Fruit fly (Drosophila melanogaster) whole organism, embryonic: ENCODE data around the gene APC4.

ENCODE experiments used
- ATbp ChIP-seq: fragments of 200-800 bp; sonication (Bioruptor generic); optimal IDR thresholded peaks from 2 replicates; lab custom pipeline; 2017; ENCODE audit warnings: missing biosample characterization, mild to moderate bottlenecking, missing genetic modification characterization, missing genetic modification reagents
- Atf-2 ChIP-seq: fragments of 200-800 bp; sonication (Bioruptor generic); optimal IDR thresholded peaks from 2 replicates; lab custom pipeline; 2016; ENCODE audit warnings: missing biosample characterization, missing genetic modification characterization
- Awh ChIP-seq: fragments of 200-800 bp; sonication (Bioruptor generic); IDR thresholded peaks from 2 replicates; pipeline ENCODE4, ENCODE4 v1.3.6; 2022; ENCODE audit warnings: missing biosample characterization, missing genetic modification characterization
- Bgb ChIP-seq: fragments of 200-800 bp; sonication (Bioruptor generic); IDR thresholded peaks from 2 replicates; pipeline ENCODE4 v1.3.6; 2022; ENCODE audit warnings: missing biosample characterization, missing genetic modification characterization; ENCODE audit not compliant: partially characterized antibody
- CG10274 ChIP-seq: fragments of 200-800 bp; sonication (Bioruptor generic); optimal IDR thresholded peaks from 3 replicates; lab custom pipeline; 2017; ENCODE audit warnings: missing biosample characterization, mild to moderate bottlenecking, missing genetic modification characterization
- CG13123 ChIP-seq: fragments of 200-800 bp; sonication (Bioruptor generic); optimal IDR thresholded peaks from 2 replicates; lab custom pipeline; 2016; ENCODE audit warnings: missing biosample characterization, missing genetic modification characterization
- CG14667 ChIP-seq: fragments of 200-800 bp; sonication (Bioruptor generic); IDR thresholded peaks from 2 replicates; pipeline ENCODE4 v1.3.6; 2022; ENCODE audit warnings: missing biosample characterization, missing genetic modification characterization
- CG15696 ChIP-seq: fragments of 200-800 bp; sonication (Bioruptor generic); optimal IDR thresholded peaks from 2 replicates; lab custom pipeline; 2019; ENCODE audit warnings: missing biosample characterization, mild to moderate bottlenecking, missing genetic modification characterization, moderate library complexity
- CG17359 ChIP-seq: fragments of 200-800 bp; sonication (Bioruptor generic); optimal IDR thresholded peaks from 3 replicates; lab custom pipeline; 2018; ENCODE audit warnings: missing biosample characterization, mild to moderate bottlenecking, missing genetic modification characterization, moderate library complexity
- CG17829 ChIP-seq: fragments of 200-800 bp; optimal IDR thresholded peaks from 2 replicates; lab custom pipeline; 2019; ENCODE audit warnings: missing biosample characterization, mild to moderate bottlenecking, missing genetic modification characterization, moderate library complexity
- CG18262 ChIP-seq: fragments of 200-800 bp; optimal IDR thresholded peaks from 3 replicates; lab custom pipeline; 2019; ENCODE audit warnings: missing biosample characterization, mild to moderate bottlenecking, missing genetic modification characterization, moderate library complexity
- CG2120 ChIP-seq: fragments of 200-800 bp; sonication (Bioruptor generic); optimal IDR thresholded peaks from 3 replicates; lab custom pipeline; 2016; ENCODE audit warnings: missing biosample characterization, missing genetic modification characterization
- CG2129 ChIP-seq: fragments of 200-800 bp; sonication (Bioruptor generic); IDR thresholded peaks from 2 replicates; pipeline ENCODE4 v1.3.6; 2022; ENCODE audit warnings: missing biosample characterization, missing genetic modification characterization; ENCODE audit not compliant: partially characterized antibody
- CG2202 ChIP-seq: fragments of 200-800 bp; sonication (Bioruptor generic); optimal IDR thresholded peaks from 2 replicates; lab custom pipeline; 2018; ENCODE audit warnings: missing biosample characterization, mild to moderate bottlenecking, missing genetic modification characterization
- CG34224 ChIP-seq: fragments of 200-800 bp; sonication (Bioruptor generic); IDR thresholded peaks from 3 replicates; pipeline ENCODE4 v1.3.6; 2022; ENCODE audit warnings: missing biosample characterization, missing genetic modification characterization; ENCODE audit not compliant: partially characterized antibody
- CG34376 ChIP-seq: fragments of 200-800 bp; sonication (Bioruptor generic); optimal IDR thresholded peaks from 2 replicates; lab custom pipeline; 2018; ENCODE audit warnings: missing biosample characterization, mild to moderate bottlenecking, missing genetic modification characterization
- CG4707 ChIP-seq: fragments of 200-800 bp; sonication (Bioruptor generic); optimal IDR thresholded peaks from 2 replicates; lab custom pipeline; 2018; ENCODE audit warnings: missing biosample characterization, mild to moderate bottlenecking, missing genetic modification characterization, moderate library complexity
- CG6654 ChIP-seq: fragments of 200-800 bp; sonication (Bioruptor generic); optimal IDR thresholded peaks from 2 replicates; lab custom pipeline; 2017; ENCODE audit warnings: missing biosample characterization, mild to moderate bottlenecking, missing genetic modification characterization
- CG6689 ChIP-seq: fragments of 200-800 bp; sonication (Bioruptor generic); IDR thresholded peaks from 2 replicates; pipeline ENCODE4 v1.3.6; 2022; ENCODE audit warnings: missing biosample characterization, missing genetic modification characterization
- CG6791 ChIP-seq: fragments of 200-800 bp; sonication (Bioruptor generic); IDR thresholded peaks from 3 replicates; pipeline ENCODE4 v1.3.6; 2022; ENCODE audit warnings: missing biosample characterization, missing genetic modification characterization; ENCODE audit not compliant: partially characterized antibody
- Drgx ChIP-seq: fragments of 200-800 bp; sonication (Bioruptor generic); IDR thresholded peaks from 2 replicates; pipeline ENCODE4 v1.3.6; 2022; ENCODE audit warnings: missing biosample characterization, missing genetic modification characterization
- ERR ChIP-seq: fragments of 200-800 bp; sonication (Bioruptor generic); optimal IDR thresholded peaks from 2 replicates; lab custom pipeline; 2016; ENCODE audit warnings: missing biosample characterization, missing genetic modification characterization
- Ets65A ChIP-seq: fragments of 200-800 bp; sonication (Bioruptor generic); peaks from one replicate; lab custom pipeline; 2016; ENCODE audit warnings: missing biosample characterization, missing genetic modification characterization
- Hr39 ChIP-seq: fragments of >200 bp; optimal IDR thresholded peaks from 2 replicates; lab custom pipeline; 2017
- Hsf ChIP-seq: fragments of 200-800 bp; sonication (Bioruptor generic); optimal IDR thresholded peaks from 3 replicates; lab custom pipeline; 2016; ENCODE audit warnings: missing biosample characterization, missing genetic modification characterization
- Lhr ChIP-seq: fragments of 200-800 bp; sonication (Bioruptor generic); optimal IDR thresholded peaks from 3 replicates; lab custom pipeline; 2017; ENCODE audit warnings: mild to moderate bottlenecking, missing biosample characterization, missing genetic modification reagents, missing genetic modification characterization
- Lpt ChIP-seq: fragments of >200 bp; optimal IDR thresholded peaks from 2 replicates; lab custom pipeline; 2018; ENCODE audit warnings: missing biosample characterization, missing genetic modification characterization
- Meics ChIP-seq: fragments of 200-800 bp; sonication (Bioruptor generic); optimal IDR thresholded peaks from 2 replicates; lab custom pipeline; 2017; ENCODE audit warnings: missing biosample characterization, mild to moderate bottlenecking, missing genetic modification characterization
- Mes4 ChIP-seq: fragments of 200-800 bp; sonication (Bioruptor generic); optimal IDR thresholded peaks from 2 replicates; lab custom pipeline; 2016; ENCODE audit warnings: missing biosample characterization, missing genetic modification characterization
- NK7.1 ChIP-seq: fragments of 200-800 bp; sonication (Bioruptor generic); optimal IDR thresholded peaks from 3 replicates; lab custom pipeline; 2016; ENCODE audit warnings: missing biosample characterization, missing genetic modification characterization
- Oaz ChIP-seq: fragments of 200-800 bp; sonication (Bioruptor generic); IDR thresholded peaks from 2 replicates; pipeline ENCODE4 v1.3.6; 2022; ENCODE audit warnings: missing biosample characterization, missing genetic modification characterization
- Ssrp ChIP-seq: fragments of 200-800 bp; sonication (Bioruptor generic); optimal IDR thresholded peaks from 2 replicates; lab custom pipeline; 2018; ENCODE audit warnings: missing biosample characterization, mild to moderate bottlenecking, missing genetic modification characterization, moderate library complexity
- Vsx1 ChIP-seq: fragments of 200-800 bp; sonication (Bioruptor generic); optimal IDR thresholded peaks from 2 replicates; lab custom pipeline; 2017; ENCODE audit warnings: missing biosample characterization, mild to moderate bottlenecking, missing genetic modification characterization, missing genetic modification reagents
- Xbp1 ChIP-seq: fragments of 200-800 bp; sonication (Bioruptor generic); optimal IDR thresholded peaks from 3 replicates; lab custom pipeline; 2016; ENCODE audit warnings: missing biosample characterization, mild to moderate bottlenecking, missing genetic modification characterization
- az2 ChIP-seq: fragments of 200-800 bp; sonication (Bioruptor generic); optimal IDR thresholded peaks from 3 replicates; lab custom pipeline; 2016; ENCODE audit warnings: missing biosample characterization, missing genetic modification characterization
- chinmo ChIP-seq: fragments of 200-800 bp; sonication (Bioruptor generic); IDR thresholded peaks from 4 replicates; pipeline ENCODE4 v1.3.6; 2022; ENCODE audit warnings: missing biosample characterization, missing genetic modification characterization; ENCODE audit not compliant: partially characterized antibody
- dmrt99B ChIP-seq: fragments of 200-800 bp; sonication (Bioruptor generic); optimal IDR thresholded peaks from 2 replicates; lab custom pipeline; 2018; ENCODE audit warnings: missing biosample characterization, mild to moderate bottlenecking, missing genetic modification characterization, moderate library complexity
- hkb ChIP-seq, 2 experiments: fragments of 200-800 bp in 1 of 2; fragments of >200 bp in 1 of 2; sonication (Bioruptor generic) in 1 of 2; IDR thresholded peaks in 1 of 2; optimal IDR thresholded peaks in 1 of 2; 2 replicates each; pipeline versions ENCODE4 v1.3.6 to Lab custom; 2017 to 2022; ENCODE audit warnings: missing biosample characterization in 1 of 2, missing genetic modification characterization in 1 of 2
- lilli ChIP-seq: fragments of 200-800 bp; sonication (Bioruptor generic); optimal IDR thresholded peaks from 3 replicates; lab custom pipeline; 2016; ENCODE audit warnings: missing biosample characterization, missing genetic modification characterization
- onecut ChIP-seq: fragments of 200-800 bp; sonication (Bioruptor generic); IDR thresholded peaks from 2 replicates; pipeline ENCODE4 v1.3.6; 2022; ENCODE audit warnings: missing biosample characterization, missing genetic modification characterization
- pum ChIP-seq: fragments of 200-800 bp; sonication (Bioruptor generic); optimal IDR thresholded peaks from 2 replicates; lab custom pipeline; 2016; ENCODE audit warnings: missing biosample characterization, missing genetic modification characterization
- pzg ChIP-seq: fragments of 200-800 bp; sonication (Bioruptor generic); optimal IDR thresholded peaks from 3 replicates; lab custom pipeline; 2018; ENCODE audit warnings: missing biosample characterization, mild to moderate bottlenecking, missing genetic modification characterization, moderate library complexity
- run ChIP-seq: fragments of 200-800 bp; sonication (Bioruptor generic); optimal IDR thresholded peaks from 3 replicates; lab custom pipeline; 2018; ENCODE audit warnings: missing biosample characterization, mild to moderate bottlenecking, missing genetic modification characterization
- slbo ChIP-seq: fragments of 200-800 bp; sonication (Bioruptor generic); IDR thresholded peaks from 2 replicates; pipeline ENCODE4 v1.3.6; 2022; ENCODE audit warnings: missing biosample characterization, missing genetic modification characterization
- tin ChIP-seq: fragments of 200-800 bp; sonication (Bioruptor generic); optimal IDR thresholded peaks from 3 replicates; lab custom pipeline; 2016; ENCODE audit warnings: missing biosample characterization, missing genetic modification characterization
- trem ChIP-seq: fragments of 200-800 bp; optimal IDR thresholded peaks from 3 replicates; lab custom pipeline; 2019; ENCODE audit warnings: missing biosample characterization, mild to moderate bottlenecking, missing genetic modification characterization, moderate library complexity
- zen2 ChIP-seq: fragments of 200-800 bp; sonication (Bioruptor generic); IDR thresholded peaks from 3 replicates; pipeline ENCODE4 v1.3.6; 2022; ENCODE audit warnings: missing biosample characterization, missing genetic modification characterization; ENCODE audit not compliant: partially characterized antibody
- zfh1 ChIP-seq: fragments of 200-800 bp; sonication (Bioruptor generic); IDR thresholded peaks from 3 replicates; pipeline ENCODE4 v1.3.6; 2022; ENCODE audit warnings: missing biosample characterization, missing genetic modification characterization

Gene APC4

dm6 chrX:9120828-9121754 lies 38.4 kb downstream of the APC4 start (continued):
- peak; percentile 13 for TF ChIP-seq CG10274
- TF ChIP-seq ATbp, result peak; percentile 27
- peak; percentile 45 for TF ChIP-seq Xbp1 (GFP tag; lab: Kevin White, UChicago)
- TF ChIP-seq trem, result peak; percentile 1
- peak; percentile 17 for TF ChIP-seq Atf-2 (GFP tag; lab: Kevin White, UChicago)
- TF ChIP-seq run (tag; lab: Kevin White, UChicago), result no peak
- TF ChIP-seq CG34224 (GFP tag; lab: Robert Waterston, UW), result no peak
- TF ChIP-seq az2 (GFP tag; lab: Kevin White, UChicago), result peak; percentile 20
- peak; percentile 77 for TF ChIP-seq Ets65A
- TF ChIP-seq Drgx, result peak; percentile 34; the same call in 1 of the 2 replicates
- peak; percentile 62 for TF ChIP-seq CG18262 (tag; lab: Kevin White, UChicago)
- TF ChIP-seq CG14667 (GFP tag; lab: Robert Waterston, UW), result no peak
- TF ChIP-seq Hsf (GFP tag; lab: Kevin White, UChicago), result peak; percentile 33
- peak; percentile 5 for TF ChIP-seq Mes4 (GFP tag; lab: Kevin White, UChicago)
- peak; percentile 60 for TF ChIP-seq Meics (GFP tag; lab: Kevin White, UChicago)
- TF ChIP-seq Lpt, result no peak
- TF ChIP-seq Hr39 (lab: Kevin White, UChicago), result no peak
- TF ChIP-seq NK7.1 (GFP tag; lab: Kevin White, UChicago), result peak; percentile 43
- TF ChIP-seq CG34376, result no peak
- no peak for TF ChIP-seq CG6654 (GFP tag; lab: Kevin White, UChicago)
- 0 out of 2 replicates have a peak, but pooled peaks have one; percentile 9 for TF ChIP-seq Bgb (GFP tag; lab: Robert Waterston, UW)
- peak; percentile 24 for TF ChIP-seq tin (GFP tag; lab: Kevin White, UChicago)
- no peak for TF ChIP-seq chinmo (GFP tag; lab: Robert Waterston, UW)
- peak; percentile 66 for TF ChIP-seq CG17359 (tag; lab: Kevin White, UChicago)
- no peak for TF ChIP-seq CG2129 (GFP tag; lab: Robert Waterston, UW)
- no peak for TF ChIP-seq zen2 (GFP tag; lab: Robert Waterston, UW)
- TF ChIP-seq CG13123 (GFP tag; lab: Kevin White, UChicago), result no peak
- TF ChIP-seq CG6689 (GFP tag; lab: Robert Waterston, UW), result peak; percentile 22; the same call in 1 of the 2 replicates
- peak; percentile 41 for TF ChIP-seq lilli
- no peak for TF ChIP-seq hkb (optimal IDR thresholded peaks at IDR 0.05; lab: Kevin White, UChicago)
- peak; percentile 39; the same call in 1 of the 2 replicates for TF ChIP-seq hkb (GFP tag; IDR thresholded peaks at IDR 0.05; lab: Robert Waterston, UW)
- TF ChIP-seq Awh (GFP tag; lab: Robert Waterston, UW), result no peak
- no peak for TF ChIP-seq Oaz (GFP tag; lab: Robert Waterston, UW)
- TF ChIP-seq slbo (GFP tag; lab: Robert Waterston, UW), result peak; percentile 55
- TF ChIP-seq dmrt99B (tag; lab: Kevin White, UChicago), result peak; percentile 65
- TF ChIP-seq Ssrp (tag; lab: Kevin White, UChicago), result peak; percentile 23
- TF ChIP-seq Lhr, result no peak
- TF ChIP-seq CG6791, result no peak
- TF ChIP-seq pum, result no peak
- TF ChIP-seq onecut, result no peak
- TF ChIP-seq pzg, result no peak
- no peak for TF ChIP-seq CG2202 (tag; lab: Kevin White, UChicago)
- peak; percentile 1 for TF ChIP-seq CG4707 (GFP tag; lab: Kevin White, UChicago)
- 0 out of 3 replicates have a peak, but pooled peaks have one; percentile 6 for TF ChIP-seq zfh1 (GFP tag; lab: Robert Waterston, UW)
- TF ChIP-seq CG2120, result peak; percentile 68
- TF ChIP-seq CG15696 (tag; lab: Kevin White, UChicago), result peak; percentile 8
- TF ChIP-seq CG17829 (tag; lab: Kevin White, UChicago), result peak; percentile 40
- no peak for TF ChIP-seq ERR (GFP tag; lab: Kevin White, UChicago)
- TF ChIP-seq Vsx1, result no peak
